Worm (Caenorhabditis elegans): Measurements from ENCODE around the gene Y54F10AL.1.

ce11 chrIII:2482754-2483153 is 4.8 kb upstream of the Y54F10AL.1 start:
- no peak for TF ChIP-seq ztf-23 (GFP tag; IDR thresholded peaks at IDR 0.05)
- TF ChIP-seq klf-2 (GFP tag; conservative IDR thresholded peaks at IDR 0.05): no peak
- no peak for TF ChIP-seq cog-1 (tag; optimal IDR thresholded peaks at IDR 0.05)

All from whole organism, midembryonic.